Worm (Caenorhabditis elegans): Measurements from ENCODE around the gene egl-19.
A peak's percentile ranks its signal among the peaks of the same experiment; 100 is the strongest.

The egl-19 gene

ce11 chrIV:7465857-7466256 is 60.5 kb downstream of the egl-19 start, which contains the start of gene F13B6.3:
Gene F13B6.3 (minus strand): TSS chrIV:7465957.
- no peak for TF ChIP-seq nhr-85 (tag)
- TF ChIP-seq tbx-2 (tag; optimal IDR thresholded peaks at IDR 0.05), result no peak
- TF ChIP-seq lsy-2 (tag; optimal IDR thresholded peaks at IDR 0.05), result no peak
- no peak for TF ChIP-seq sup-37 (GFP tag; optimal IDR thresholded peaks at IDR 0.05)
- TF ChIP-seq aha-1 (tag; optimal IDR thresholded peaks at IDR 0.05), result no peak
- TF ChIP-seq rnt-1 (tag; optimal IDR thresholded peaks at IDR 0.05), result no peak
- TF ChIP-seq nhr-90 (tag; optimal IDR thresholded peaks at IDR 0.05; ENCODE audit: poor library complexity), result no peak
- no peak for TF ChIP-seq nhr-76 (tag; optimal IDR thresholded peaks at IDR 0.05)
- no peak for TF ChIP-seq unc-98 (GFP tag; IDR thresholded peaks at IDR 0.05)
- no peak for TF ChIP-seq F16B12.6 (tag; optimal IDR thresholded peaks at IDR 0.05)
- no peak for TF ChIP-seq alr-1 (tag; optimal IDR thresholded peaks at IDR 0.05; ENCODE audit: borderline replicate concordance)
- no peak for TF ChIP-seq lir-3 (tag; optimal IDR thresholded peaks at IDR 0.05; ENCODE audit: poor library complexity)
- TF ChIP-seq fkh-4 (tag; optimal IDR thresholded peaks at IDR 0.05; ENCODE audit: borderline replicate concordance), result no peak
- TF ChIP-seq xbp-1 (tag; optimal IDR thresholded peaks at IDR 0.05), result no peak

ce11 chrIV:7467170-7467569 is 61.8 kb downstream of the egl-19 start:
- TF ChIP-seq xbp-1 (tag; optimal IDR thresholded peaks at IDR 0.05) (no peak), jun-1 (tag; optimal IDR thresholded peaks at IDR 0.05) (peak; percentile 55), nhr-12 (tag; optimal IDR thresholded peaks at IDR 0.05) (no peak), blmp-1 (tag; optimal IDR thresholded peaks at IDR 0.05) (no peak), pqm-1 (tag; optimal IDR thresholded peaks at IDR 0.05) (no peak), elt-2 (tag; optimal IDR thresholded peaks at IDR 0.05) (peak; percentile 46), tbx-2 (tag; optimal IDR thresholded peaks at IDR 0.05) (no peak), egl-27 (tag; optimal IDR thresholded peaks at IDR 0.05) (no peak), C16A3.4 (tag; optimal IDR thresholded peaks at IDR 0.05) (no peak), skn-1 (tag; optimal IDR thresholded peaks at IDR 0.05) (no peak), ceh-82 (tag; optimal IDR thresholded peaks at IDR 0.05) (no peak), ets-5 (GFP tag; IDR thresholded peaks at IDR 0.05) (no peak), nhr-90 (tag; optimal IDR thresholded peaks at IDR 0.05; ENCODE audit: poor library complexity) (no peak), mdl-1 (tag; optimal IDR thresholded peaks at IDR 0.05) (no peak), efl-1 (optimal IDR thresholded peaks at IDR 0.05) (no peak), efl-1 (GFP tag; optimal IDR thresholded peaks at IDR 0.05 in 1 of 2) (peak in 1 of 2 experiments; percentile 33), Y116A8C.19 (tag; optimal IDR thresholded peaks at IDR 0.05; ENCODE audit: borderline replicate concordance) (no peak), fkh-4 (tag; optimal IDR thresholded peaks at IDR 0.05; ENCODE audit: borderline replicate concordance) (no peak)

All from whole organism, L1 larva.